Worm (Caenorhabditis elegans): Measurements from ENCODE around the gene ZK381.8.

The ZK381.8 gene

ce11 chrIV:6925520-6925919 is 44.7 kb downstream of the ZK381.8 start:
- no peak for TF ChIP-seq him-1 (tag; optimal IDR thresholded peaks at IDR 0.05)
- no peak for TF ChIP-seq ceh-91 (GFP tag; IDR thresholded peaks at IDR 0.05)
- no peak for TF ChIP-seq snpc-4 (GFP tag; optimal IDR thresholded peaks at IDR 0.05)
- no peak for TF ChIP-seq snpc-4 (tag; optimal IDR thresholded peaks at IDR 0.05)
- TF ChIP-seq efl-1 (GFP tag; optimal IDR thresholded peaks at IDR 0.05), result no peak
- no peak for TF ChIP-seq sea-2 (GFP tag; IDR thresholded peaks at IDR 0.05)
- TF ChIP-seq C06A6.2 (GFP tag; conservative IDR thresholded peaks at IDR 0.05), result no peak
- TF ChIP-seq somi-1 (GFP tag; optimal IDR thresholded peaks at IDR 0.05), result no peak
- no peak for TF ChIP-seq ztf-28 (GFP tag; IDR thresholded peaks at IDR 0.05)
- TF ChIP-seq lsl-1 (GFP tag; optimal IDR thresholded peaks at IDR 0.05), result no peak

DNA sequence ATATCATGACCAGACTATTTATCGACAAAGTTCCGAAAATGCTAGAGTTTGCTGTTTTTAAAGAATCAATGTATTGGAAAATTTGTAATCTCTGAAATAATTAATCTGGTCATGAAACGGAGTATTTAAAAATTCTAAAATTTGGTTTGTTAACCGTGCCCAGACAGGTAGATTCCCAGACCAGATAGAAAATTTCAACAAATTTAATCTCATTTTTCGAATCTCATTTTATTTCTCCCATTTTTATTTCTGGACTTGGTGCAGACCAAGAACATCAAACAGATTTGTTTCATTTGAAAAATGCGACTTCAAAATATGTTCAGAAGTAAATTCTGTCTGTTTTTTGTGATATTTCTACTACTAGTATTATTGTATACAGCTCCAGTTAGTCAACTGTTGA is 47.1 kb downstream of the ZK381.8 start, which contains the start of gene T22D1.1:
Gene T22D1.1, plus strand, starts transcription at position 301 of the 400 bp plus-strand sequence.
- TF ChIP-seq atf-7 (tag; optimal IDR thresholded peaks at IDR 0.05), result no peak
- TF ChIP-seq K12H6.12 (tag; optimal IDR thresholded peaks at IDR 0.05), result no peak
- TF ChIP-seq somi-1 (GFP tag; optimal IDR thresholded peaks at IDR 0.05), result no peak
- no peak for TF ChIP-seq Y79H2A.3 (GFP tag; conservative IDR thresholded peaks at IDR 0.05)
- no peak for TF ChIP-seq ztf-18 (tag; optimal IDR thresholded peaks at IDR 0.05)
- no peak for TF ChIP-seq dox-1 (GFP tag; IDR thresholded peaks at IDR 0.05)
- no peak for TF ChIP-seq rcor-1 (GFP tag; IDR thresholded peaks at IDR 0.05)
- TF ChIP-seq ccch-3 (GFP tag; optimal IDR thresholded peaks at IDR 0.05), result no peak
- TF ChIP-seq aptf-3 (GFP tag; IDR thresholded peaks at IDR 0.05), result no peak

DNA sequence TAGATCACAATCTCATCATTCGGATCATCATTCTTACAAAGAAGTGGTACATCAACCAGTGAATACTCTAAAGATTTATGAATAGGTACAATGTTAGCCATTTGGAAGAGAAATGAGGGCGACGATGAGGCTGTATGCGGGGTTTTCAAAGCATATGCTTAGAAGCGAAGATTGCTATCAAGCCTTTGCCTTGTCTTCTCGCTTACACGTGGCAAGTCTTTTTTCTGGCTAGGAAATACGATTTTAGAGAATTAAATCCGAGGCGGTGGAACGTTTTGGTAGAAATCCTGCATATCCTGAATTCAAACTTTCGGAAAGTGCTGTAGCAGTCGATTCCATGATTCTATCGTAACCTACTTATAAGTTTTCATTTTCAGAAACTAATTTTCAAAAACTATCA is 50.1 kb downstream of the ZK381.8 start, which contains the start of gene T22D1.18:
Gene T22D1.18, minus strand, starts transcription at position 101 of the 400 bp plus-strand sequence.
- no peak for TF ChIP-seq mes-4 (tag; optimal IDR thresholded peaks at IDR 0.05)
- no peak for TF ChIP-seq F57C9.4 (tag; optimal IDR thresholded peaks at IDR 0.05)
- no peak for TF ChIP-seq B0336.3 (GFP tag; IDR thresholded peaks at IDR 0.05)
- no peak for TF ChIP-seq hrde-1 (tag; optimal IDR thresholded peaks at IDR 0.05; ENCODE audit: borderline replicate concordance)
- no peak for TF ChIP-seq snpc-1.1 (tag; optimal IDR thresholded peaks at IDR 0.05; ENCODE audit: insufficient read depth)
- no peak for TF ChIP-seq ceh-100 (GFP tag; IDR thresholded peaks at IDR 0.05)
- no peak for TF ChIP-seq ceh-40 (GFP tag; IDR thresholded peaks at IDR 0.05)
- no peak for TF ChIP-seq cebp-2 (GFP tag; IDR thresholded peaks at IDR 0.05)
- TF ChIP-seq die-1 (tag; optimal IDR thresholded peaks at IDR 0.05), result no peak

DNA sequence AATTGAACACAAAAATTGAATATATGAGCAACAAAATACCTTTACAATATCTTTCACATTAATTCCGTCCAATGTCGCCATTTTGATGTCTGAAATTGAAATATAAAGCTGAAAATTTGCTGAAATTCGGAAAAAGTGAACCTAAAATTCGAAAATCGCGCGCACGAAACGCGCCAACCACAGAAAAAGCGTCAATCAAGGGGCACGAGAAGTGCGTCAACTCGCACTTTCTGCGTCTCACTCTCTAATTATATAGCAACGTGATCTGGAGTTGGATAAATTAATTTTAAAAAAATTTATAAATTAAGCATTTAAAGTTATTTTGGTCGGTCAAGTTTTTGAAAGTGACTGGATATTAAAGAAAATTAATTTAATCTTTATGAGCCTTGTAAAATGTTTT is 50.9 kb downstream of the ZK381.8 start, which contains the start of gene ruvb-2:
Gene ruvb-2, minus strand, starts transcription at position 89 of the 400 bp plus-strand sequence.
- TF ChIP-seq mxl-1 (tag; optimal IDR thresholded peaks at IDR 0.05), result no peak
- no peak for TF ChIP-seq cebp-2 (GFP tag; IDR thresholded peaks at IDR 0.05)
- TF ChIP-seq efl-1 (GFP tag; optimal IDR thresholded peaks at IDR 0.05), result peak; percentile 58
- no peak for TF ChIP-seq hmg-20 (GFP tag; IDR thresholded peaks at IDR 0.05)
- peak; percentile 97 for TF ChIP-seq attf-5 (GFP tag; optimal IDR thresholded peaks at IDR 0.05)
- no peak for TF ChIP-seq egrh-3 (GFP tag; IDR thresholded peaks at IDR 0.05)
- peak in 1 of 3 experiments; percentile 81 for TF ChIP-seq lin-35 (GFP tag; optimal IDR thresholded peaks at IDR 0.05)
- no peak for TF ChIP-seq hrde-1 (tag; optimal IDR thresholded peaks at IDR 0.05; ENCODE audit: borderline replicate concordance)
- 0 out of 2 replicates have a peak, but pooled peaks have one; percentile 35 for TF ChIP-seq Y95B8A.8 (GFP tag; IDR thresholded peaks at IDR 0.05)
- TF ChIP-seq egl-44 (GFP tag; IDR thresholded peaks at IDR 0.05), result no peak
- TF ChIP-seq hsf-1 (GFP tag; IDR thresholded peaks at IDR 0.05), result no peak
- peak; percentile 83 for TF ChIP-seq mcd-1 (GFP tag; IDR thresholded peaks at IDR 0.05)
- no peak for TF ChIP-seq nhr-120 (GFP tag; IDR thresholded peaks at IDR 0.05)
- TF ChIP-seq madf-3 (GFP tag; IDR thresholded peaks at IDR 0.05), result no peak
- no peak for TF ChIP-seq ztf-28 (GFP tag; IDR thresholded peaks at IDR 0.05)
- peak; percentile 63 for TF ChIP-seq snpc-3.4 (tag; optimal IDR thresholded peaks at IDR 0.05)
- TF ChIP-seq somi-1 (GFP tag; optimal IDR thresholded peaks at IDR 0.05), result peak; percentile 65
- peak; percentile 56 for TF ChIP-seq snpc-1.3 (tag; optimal IDR thresholded peaks at IDR 0.05; ENCODE audit: insufficient read depth)
- no peak; the same call in 1 of the 2 replicates for TF ChIP-seq madf-8 (GFP tag; conservative IDR thresholded peaks at IDR 0.05)
- TF ChIP-seq K11D2.4 (GFP tag; IDR thresholded peaks at IDR 0.05), result no peak
- no peak; the same call in 1 of the 2 replicates for TF ChIP-seq C06A6.2 (GFP tag; conservative IDR thresholded peaks at IDR 0.05)
- TF ChIP-seq rcor-1 (GFP tag; IDR thresholded peaks at IDR 0.05), result peak; percentile 72
- no peak for TF ChIP-seq ama-1 (optimal IDR thresholded peaks at IDR 0.05)
- no peak for TF ChIP-seq ama-1 (GFP tag; optimal IDR thresholded peaks at IDR 0.05)
- TF ChIP-seq ceh-58 (GFP tag; IDR thresholded peaks at IDR 0.05), result no peak

Data from whole organism, young adult.